Worm (Caenorhabditis elegans): Measurements from ENCODE around the gene efhd-1.

efhd-1 gene

ce11 chrII:14175099-14175498, 3.5 kb upstream of the efhd-1 start, which contains the start of gene Y48B6A.5:
TSS of gene Y48B6A.5 (minus strand) at chrII:14175199.
- no peak for TF ChIP-seq unc-62 (GFP tag; optimal IDR thresholded peaks at IDR 0.05)
- no peak for TF ChIP-seq lsy-2 (tag; optimal IDR thresholded peaks at IDR 0.05)
- TF ChIP-seq egl-13 (tag; optimal IDR thresholded peaks at IDR 0.05): no peak
- TF ChIP-seq fos-1 (tag; optimal IDR thresholded peaks at IDR 0.05): no peak
- TF ChIP-seq swsn-7 (tag; optimal IDR thresholded peaks at IDR 0.05): no peak
- no peak for TF ChIP-seq ceh-88 (GFP tag; IDR thresholded peaks at IDR 0.05)
- no peak for TF ChIP-seq hpl-2 (GFP tag; optimal IDR thresholded peaks at IDR 0.05)
- TF ChIP-seq nhr-11 (tag; optimal IDR thresholded peaks at IDR 0.05): no peak
- no peak for TF ChIP-seq pag-3 (tag; optimal IDR thresholded peaks at IDR 0.05; ENCODE audit: borderline replicate concordance, insufficient read depth)

- TF ChIP-seq mdl-1 (tag; optimal IDR thresholded peaks at IDR 0.05) (no peak), C16A3.4 (tag; optimal IDR thresholded peaks at IDR 0.05) (no peak), zip-4 (GFP tag; optimal IDR thresholded peaks at IDR 0.05) (no peak), lin-14 (GFP tag; optimal IDR thresholded peaks at IDR 0.05) (peak; percentile 59), tlp-1 (tag; optimal IDR thresholded peaks at IDR 0.05) (no peak), hlh-17 (GFP tag; optimal IDR thresholded peaks at IDR 0.05; ENCODE audit: borderline replicate concordance) (no peak), aly-2 (tag; optimal IDR thresholded peaks at IDR 0.05) (no peak), mef-2 (tag; optimal IDR thresholded peaks at IDR 0.05) (no peak), lin-35 (GFP tag; optimal IDR thresholded peaks at IDR 0.05) (no peak), rnt-1 (tag; optimal IDR thresholded peaks at IDR 0.05) (peak; percentile 26), ama-1 (optimal IDR thresholded peaks at IDR 0.05) (no peak), elt-3 (tag; optimal IDR thresholded peaks at IDR 0.05) (no peak), sup-37 (GFP tag; optimal IDR thresholded peaks at IDR 0.05) (no peak), fkh-4 (tag; optimal IDR thresholded peaks at IDR 0.05; ENCODE audit: borderline replicate concordance) (no peak), blmp-1 (tag; optimal IDR thresholded peaks at IDR 0.05) (no peak), ztf-4 (tag; optimal IDR thresholded peaks at IDR 0.05) (no peak), snpc-4 (tag; optimal IDR thresholded peaks at IDR 0.05) (no peak), C04F5.9 (tag; optimal IDR thresholded peaks at IDR 0.05) (no peak), dpl-1 (GFP tag; optimal IDR thresholded peaks at IDR 0.05) (no peak), efl-1 (optimal IDR thresholded peaks at IDR 0.05) (no peak), efl-1 (GFP tag; optimal IDR thresholded peaks at IDR 0.05 in 1 of 2) (peak in 1 of 2 experiments; percentile 42)
These were observed 2.0 kb upstream of the efhd-1 start for ce11 chrII:14176642-14177041.

DNA sequence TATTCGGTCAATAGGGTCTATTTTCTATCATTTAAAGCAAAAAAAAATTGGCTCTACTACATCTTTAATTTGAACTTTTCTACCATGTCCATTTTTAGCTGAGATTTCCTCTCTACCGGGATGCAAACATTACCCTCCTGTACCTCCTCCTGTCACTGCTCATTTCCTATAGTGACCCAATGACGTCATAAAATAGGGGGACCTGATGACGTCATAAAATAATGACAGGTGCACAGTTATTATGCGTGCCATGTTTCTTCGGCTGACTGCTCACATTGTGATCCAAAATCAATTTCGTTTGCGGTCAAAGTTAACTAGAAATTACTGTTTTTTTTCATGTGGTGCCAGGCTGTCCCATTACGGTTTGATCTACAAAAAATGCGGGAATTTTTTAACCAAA, 8.3 kb downstream of the efhd-1 start:
- TF ChIP-seq nhr-76 (tag; optimal IDR thresholded peaks at IDR 0.05) (no peak), tlp-1 (tag; optimal IDR thresholded peaks at IDR 0.05) (no peak), hlh-17 (GFP tag; optimal IDR thresholded peaks at IDR 0.05; ENCODE audit: borderline replicate concordance) (no peak), efl-1 (optimal IDR thresholded peaks at IDR 0.05) (no peak), efl-1 (GFP tag; optimal IDR thresholded peaks at IDR 0.05 in 1 of 2) (no peak), Y116A8C.19 (tag; optimal IDR thresholded peaks at IDR 0.05; ENCODE audit: borderline replicate concordance) (no peak), xbp-1 (tag; optimal IDR thresholded peaks at IDR 0.05) (no peak)

- TF ChIP-seq efl-1 (optimal IDR thresholded peaks at IDR 0.05) (peak in 1 of 2 experiments; percentile 4), efl-1 (GFP tag; optimal IDR thresholded peaks at IDR 0.05 in 1 of 2) (peak; percentile 54 to 74), nhr-85 (tag) (peak; percentile 35), rnt-1 (tag; optimal IDR thresholded peaks at IDR 0.05) (no peak), ets-5 (GFP tag; IDR thresholded peaks at IDR 0.05) (no peak), dpl-1 (GFP tag; optimal IDR thresholded peaks at IDR 0.05) (peak; percentile 36 to 52 (median 46)), hlh-4 (tag; optimal IDR thresholded peaks at IDR 0.05) (no peak), lin-35 (GFP tag; optimal IDR thresholded peaks at IDR 0.05) (peak in 1 of 2 experiments; percentile 32), xbp-1 (tag; optimal IDR thresholded peaks at IDR 0.05) (no peak), ztf-4 (tag; optimal IDR thresholded peaks at IDR 0.05) (no peak), snu-23 (GFP tag; optimal IDR thresholded peaks at IDR 0.05) (no peak), nhr-77 (tag; optimal IDR thresholded peaks at IDR 0.05) (no peak), nhr-84 (tag; optimal IDR thresholded peaks at IDR 0.05) (no peak), lin-14 (GFP tag; optimal IDR thresholded peaks at IDR 0.05) (peak; percentile 4), unc-98 (GFP tag; IDR thresholded peaks at IDR 0.05) (no peak), fkh-8 (tag; optimal IDR thresholded peaks at IDR 0.05) (no peak)
These were observed 8.8 kb downstream of the efhd-1 start for ce11 chrII:14187456-14187855.
